Worm (Caenorhabditis elegans): Measurements from ENCODE around the gene C54D10.13.

DNA sequence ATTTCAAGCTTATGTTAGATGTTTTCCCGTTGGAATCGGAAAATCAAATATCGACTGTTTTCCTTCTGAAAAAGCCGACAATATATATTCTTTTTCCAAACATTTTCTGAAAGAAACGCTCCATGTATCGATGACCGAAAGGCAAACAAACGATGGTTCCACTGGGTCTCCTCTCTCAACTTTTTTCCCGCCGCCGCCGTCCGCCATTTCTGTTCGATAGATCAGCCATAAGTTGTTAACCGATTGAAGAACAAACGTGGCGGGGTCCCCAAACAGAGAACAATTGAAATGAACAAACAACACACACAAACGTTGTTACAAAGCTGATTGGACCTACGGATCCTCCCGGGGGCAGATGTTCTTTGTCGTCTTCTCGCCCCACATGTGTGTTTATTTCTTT lies 34.6 kb upstream of the C54D10.13 start:
- TF ChIP-seq bed-3 (GFP tag; optimal IDR thresholded peaks at IDR 0.05), result no peak
- TF ChIP-seq lsy-2 (tag; optimal IDR thresholded peaks at IDR 0.05), result no peak
- no peak for TF ChIP-seq lin-13 (tag; optimal IDR thresholded peaks at IDR 0.05)
- no peak for TF ChIP-seq drap-1 (GFP tag; optimal IDR thresholded peaks at IDR 0.05)
- TF ChIP-seq nhr-237 (tag; optimal IDR thresholded peaks at IDR 0.05), result no peak
- TF ChIP-seq mep-1 (tag; optimal IDR thresholded peaks at IDR 0.05), result no peak

Data from whole organism, mixed stage, embryonic.